Worm (Caenorhabditis elegans) whole organism, L4 larva: ENCODE results near the gene nhr-17.

Source experiments
- ZK337.2 ChIP-seq: fragments of 200-800 bp; sonication (Bioruptor generic); IDR thresholded peaks from 2 replicates; pipeline ENCODE4 v1.3.6; 2022; ENCODE audit warnings: missing genetic modification reagents, missing genetic modification characterization, missing compliant biosample characterization
- fos-1 ChIP-seq: fragments of 150-350 bp; optimal IDR thresholded peaks from 2 replicates; lab custom pipeline; 2014; ENCODE audit warnings: missing biosample characterization, missing genetic modification characterization
- lin-15B ChIP-seq: fragments of 150-350 bp; sonication (generic microtip); optimal IDR thresholded peaks from 3 replicates; lab custom pipeline; 2014; ENCODE audit warnings: missing biosample characterization, missing genetic modification characterization
- nhr-11 ChIP-seq: fragments of 150-350 bp; optimal IDR thresholded peaks from 2 replicates; lab custom pipeline; 2014; ENCODE audit warnings: missing biosample characterization, missing genetic modification characterization
- nhr-25 ChIP-seq: sonication (generic microtip); optimal IDR thresholded peaks from 2 replicates; lab custom pipeline; 2017; ENCODE audit warnings: missing genetic modification characterization, mild to moderate bottlenecking, missing compliant biosample characterization, antibody characterized with exemption, moderate library complexity, borderline replicate concordance; ENCODE audit not compliant: insufficient read depth
- nhr-28 ChIP-seq: fragments of 150-350 bp; optimal IDR thresholded peaks from 2 replicates; lab custom pipeline; 2014; ENCODE audit warnings: missing biosample characterization, missing genetic modification characterization
- nhr-77 ChIP-seq: fragments of 150-350 bp; optimal IDR thresholded peaks from 2 replicates; lab custom pipeline; 2014; ENCODE audit warnings: missing biosample characterization, missing genetic modification characterization
- pqm-1 ChIP-seq: sonication (generic microtip); optimal IDR thresholded peaks from 2 replicates; lab custom pipeline; 2017; ENCODE audit warnings: missing biosample characterization, missing genetic modification characterization
- set-16 ChIP-seq: fragments of 200-800 bp; sonication (Bioruptor generic); IDR thresholded peaks from 2 replicates; pipeline ENCODE4 v1.3.6; 2022; ENCODE audit warnings: missing genetic modification reagents, missing genetic modification characterization, missing compliant biosample characterization
- unc-39 ChIP-seq: sonication (generic microtip); optimal IDR thresholded peaks from 2 replicates; lab custom pipeline; 2017; ENCODE audit warnings: missing biosample characterization, missing genetic modification characterization

ce11 chrX:12663537-12663936 is 4.1 kb downstream of the nhr-17 start, which contains the start of gene nlp-76:
- no peak for TF ChIP-seq pqm-1 (tag; lab: Kevin White, UChicago)
- no peak for TF ChIP-seq fos-1
- TF ChIP-seq unc-39 = no peak
- no peak for TF ChIP-seq lin-15B (tag; lab: Kevin White, UChicago)
- no peak for TF ChIP-seq nhr-77
- no peak for TF ChIP-seq nhr-11 (tag; lab: Kevin White, UChicago)
- TF ChIP-seq set-16 (GFP tag; lab: Robert Waterston, UW) = no peak
- no peak for TF ChIP-seq nhr-25 (tag; lab: Kevin White, UChicago)
- no peak for TF ChIP-seq nhr-28 (tag; lab: Kevin White, UChicago)
- TF ChIP-seq ZK337.2 = no peak
